Worm (Caenorhabditis elegans): Measurements from ENCODE around the gene E04D5.4.

DNA sequence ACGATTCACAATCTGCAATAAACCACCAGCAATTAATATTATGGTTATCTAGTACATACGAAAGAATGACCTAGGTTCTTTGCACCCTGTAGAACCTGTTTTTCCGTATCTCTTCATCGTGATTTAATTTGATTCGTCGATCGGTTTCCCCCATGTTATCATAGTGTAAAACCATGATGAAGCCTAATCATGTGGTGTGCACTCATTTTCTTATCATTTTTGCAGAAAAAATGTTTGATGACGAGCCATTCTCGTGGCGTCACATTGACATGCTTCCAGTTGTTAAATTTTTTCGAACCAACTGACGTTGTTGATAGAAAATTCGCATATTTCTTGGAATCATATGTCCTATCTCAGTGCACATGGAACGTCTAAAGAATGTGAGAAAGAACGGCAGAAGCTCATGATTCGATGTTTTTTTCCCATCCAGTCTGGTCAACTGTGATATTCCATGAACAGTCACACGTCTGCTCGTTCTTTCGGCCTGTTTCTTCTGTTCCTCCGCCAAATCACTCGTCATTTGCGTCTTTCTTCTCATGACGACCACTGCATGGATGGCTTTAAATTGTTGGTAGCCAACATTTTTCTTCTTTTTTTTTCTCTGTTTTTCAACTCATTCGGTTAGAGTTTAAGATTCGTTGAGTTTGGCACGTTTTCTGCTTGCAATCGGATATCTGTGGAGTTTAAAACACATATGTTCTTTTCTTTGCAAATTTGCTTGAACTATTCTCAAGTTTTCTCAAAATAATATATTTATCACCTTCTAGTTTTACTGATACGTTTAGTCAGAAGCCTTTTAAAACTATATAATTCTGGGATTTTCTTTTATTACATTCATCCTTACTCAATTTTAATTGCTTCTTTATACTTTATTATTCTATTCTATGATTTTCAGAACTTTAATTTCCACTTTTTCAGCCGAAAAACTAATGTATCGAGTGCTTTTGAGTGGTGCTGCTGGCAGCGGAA is 7.6 kb downstream of the E04D5.4 start, which contains the start of gene ZK673.2:
- no peak for TF ChIP-seq hmg-4 (GFP tag; optimal IDR thresholded peaks at IDR 0.05)
- no peak for TF ChIP-seq ama-1 (optimal IDR thresholded peaks at IDR 0.05)
- TF ChIP-seq pes-1 (GFP tag; IDR thresholded peaks at IDR 0.05): no peak
- no peak for TF ChIP-seq tbx-37 (GFP tag; conservative IDR thresholded peaks at IDR 0.05)
- no peak for TF ChIP-seq flt-1 (GFP tag; IDR thresholded peaks at IDR 0.05)
- TF ChIP-seq B0310.2 (tag; optimal IDR thresholded peaks at IDR 0.05): no peak
- TF ChIP-seq tbx-11 (GFP tag; IDR thresholded peaks at IDR 0.05): no peak
- no peak for TF ChIP-seq aly-1 (tag; optimal IDR thresholded peaks at IDR 0.05)
- TF ChIP-seq ceh-36 (tag; optimal IDR thresholded peaks at IDR 0.05): no peak
- no peak for TF ChIP-seq F13C5.2 (tag; optimal IDR thresholded peaks at IDR 0.05)
- TF ChIP-seq ets-7 (tag; optimal IDR thresholded peaks at IDR 0.05): no peak
